Worm (Caenorhabditis elegans): Measurements from ENCODE around the gene Y39E4B.10.

ce11 chrIII:13173687-13174086, 21.0 kb upstream of the Y39E4B.10 start:
- no peak for TF ChIP-seq hmg-4 (GFP tag; optimal IDR thresholded peaks at IDR 0.05)
- TF ChIP-seq ama-1 (optimal IDR thresholded peaks at IDR 0.05): no peak
- TF ChIP-seq ets-7 (tag; optimal IDR thresholded peaks at IDR 0.05): no peak
- TF ChIP-seq hnd-1 (tag; optimal IDR thresholded peaks at IDR 0.05): no peak
- TF ChIP-seq flt-1 (GFP tag; IDR thresholded peaks at IDR 0.05): no peak
